Fruit fly (Drosophila melanogaster): Measurements from ENCODE around the gene CG11594.

The CG11594 gene

dm6 chr3L:4071561-4072049 is 45.8 kb upstream of the CG11594 start, which contains the start of gene wit (continued):
- TF ChIP-seq CG6813 (GFP tag; optimal IDR thresholded peaks at IDR 0.05) (peak; percentile 43), mirr (GFP tag; optimal IDR thresholded peaks at IDR 0.05) (peak; percentile 27), pros (GFP tag; optimal IDR thresholded peaks at IDR 0.05) (no peak), BEAF-32 (GFP tag; optimal IDR thresholded peaks at IDR 0.05) (no peak), pho (GFP tag; optimal IDR thresholded peaks at IDR 0.05) (peak; percentile 22), peb (GFP tag; IDR thresholded peaks at IDR 0.05) (no peak), corto (GFP tag; optimal IDR thresholded peaks at IDR 0.05) (peak; percentile 38), NfI (GFP tag; optimal IDR thresholded peaks at IDR 0.05) (peak; percentile 21), BtbVII (GFP tag; optimal IDR thresholded peaks at IDR 0.05) (peak; percentile 66), CHES-1-like (GFP tag; optimal IDR thresholded peaks at IDR 0.05) (no peak), ems (GFP tag; optimal IDR thresholded peaks at IDR 0.05) (peak; percentile 13), Ets65A (GFP tag) (peak; percentile 80), CG12155 (GFP tag; optimal IDR thresholded peaks at IDR 0.05) (no peak), nom (GFP tag; optimal IDR thresholded peaks at IDR 0.05) (peak; percentile 84), chinmo (GFP tag; IDR thresholded peaks at IDR 0.05; ENCODE audit: partially characterized antibody) (peak; percentile 97), CG34376 (GFP tag; optimal IDR thresholded peaks at IDR 0.05) (peak; percentile 43), CG8478 (optimal IDR thresholded peaks at IDR 0.05) (no peak), lmd (GFP tag; IDR thresholded peaks at IDR 0.05) (no peak), CG7786 (GFP tag; optimal IDR thresholded peaks at IDR 0.05) (peak; percentile 31), CG17385 (GFP tag; optimal IDR thresholded peaks at IDR 0.05) (peak; percentile 73), ci (GFP tag; IDR thresholded peaks at IDR 0.05) (peak; percentile 72; the same call in 2 of the 3 replicates), Xbp1 (GFP tag; optimal IDR thresholded peaks at IDR 0.05) (peak; percentile 42), wdn (GFP tag; IDR thresholded peaks at IDR 0.05) (peak; percentile 14; the same call in 1 of the 2 replicates), Jarid2 (GFP tag; optimal IDR thresholded peaks at IDR 0.05) (peak; percentile 68), zf30C (GFP tag; optimal IDR thresholded peaks at IDR 0.05) (peak; percentile 74), Deaf1 (tag; optimal IDR thresholded peaks at IDR 0.05) (peak; percentile 30), sqz (GFP tag; optimal IDR thresholded peaks at IDR 0.05) (peak; percentile 53), CG2875 (GFP tag; optimal IDR thresholded peaks at IDR 0.05) (peak; percentile 40), Awh (GFP tag; IDR thresholded peaks at IDR 0.05) (peak; percentile 62; the same call in 1 of the 2 replicates), nerfin-2 (GFP tag; IDR thresholded peaks at IDR 0.05; ENCODE audit: partially characterized antibody) (no peak), CG16813 (GFP tag; IDR thresholded peaks at IDR 0.05; ENCODE audit: partially characterized antibody) (no peak), bsh (GFP tag; optimal IDR thresholded peaks at IDR 0.05) (peak in 1 of 2 experiments; percentile 31), Opbp (GFP tag; IDR thresholded peaks at IDR 0.05; ENCODE audit: partially characterized antibody) (peak; percentile 15; the same call in 1 of the 3 replicates), lab (GFP tag; optimal IDR thresholded peaks at IDR 0.05) (peak; percentile 60), CG8924 (tag; optimal IDR thresholded peaks at IDR 0.05) (no peak), Bgb (GFP tag; IDR thresholded peaks at IDR 0.05; ENCODE audit: partially characterized antibody) (peak; percentile 49), Adf1 (GFP tag; IDR thresholded peaks at IDR 0.05) (peak; percentile 45; the same call in 1 of the 2 replicates), sd (tag; optimal IDR thresholded peaks at IDR 0.05) (peak; percentile 87), Nf-YC (tag; optimal IDR thresholded peaks at IDR 0.05) (peak; percentile 81), CG6272 (GFP tag; IDR thresholded peaks at IDR 0.05) (no peak), CG8290 (GFP tag; optimal IDR thresholded peaks at IDR 0.05) (no peak), CG8290 (tag; optimal IDR thresholded peaks at IDR 0.05) (peak in 1 of 2 experiments; percentile 73), CG12236 (GFP tag; optimal IDR thresholded peaks at IDR 0.05) (no peak), jigr1 (GFP tag; IDR thresholded peaks at IDR 0.05) (no peak), CG10209 (GFP tag; optimal IDR thresholded peaks at IDR 0.05) (no peak), inv (GFP tag; IDR thresholded peaks at IDR 0.05; ENCODE audit: partially characterized antibody) (no peak), CG18599 (GFP tag; optimal IDR thresholded peaks at IDR 0.05) (peak; percentile 49), CG42726 (GFP tag; IDR thresholded peaks at IDR 0.05; ENCODE audit: partially characterized antibody) (0 out of 2 replicates have a peak, but pooled peaks have one; percentile 16)

All from whole organism, embryonic.